Fruit fly (Drosophila melanogaster): ENCODE results near the gene CG5079.

DNA sequence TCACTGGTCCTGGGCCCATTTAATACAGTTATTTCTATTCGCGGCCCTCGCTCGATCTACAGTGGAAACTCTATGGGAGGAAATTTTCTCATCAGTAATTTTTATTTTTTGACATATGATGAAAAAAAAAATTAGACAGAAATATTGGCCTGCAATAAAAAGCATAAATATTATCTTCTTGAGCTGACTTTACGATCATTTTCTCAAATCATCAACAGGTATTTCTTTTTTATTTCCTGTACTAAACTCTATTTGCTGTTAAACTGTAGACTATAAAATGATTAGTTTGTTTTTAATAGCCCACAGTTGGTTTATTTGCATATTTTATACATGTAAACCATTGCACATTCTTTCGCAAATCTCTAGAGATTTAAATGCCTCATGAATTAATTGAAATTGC is 30.7 kb downstream of the CG5079 start:
- TF ChIP-seq CG8478 (optimal IDR thresholded peaks at IDR 0.05) (no peak), CTCF (optimal IDR thresholded peaks at IDR 0.05) (no peak)

Measured in S2 (cell line).